Fruit fly (Drosophila melanogaster) S2 (cell line): Measurements from ENCODE around the gene mRpL36.

ENCODE experiments used
- CG8478 ChIP-seq: fragments of >200 bp; optimal IDR thresholded peaks from 2 replicates; lab custom pipeline; 2018
- CTCF ChIP-seq, 2 experiments: fragments of >200 bp; optimal IDR thresholded peaks; 2 replicates each; lab custom pipeline; 2018

DNA sequence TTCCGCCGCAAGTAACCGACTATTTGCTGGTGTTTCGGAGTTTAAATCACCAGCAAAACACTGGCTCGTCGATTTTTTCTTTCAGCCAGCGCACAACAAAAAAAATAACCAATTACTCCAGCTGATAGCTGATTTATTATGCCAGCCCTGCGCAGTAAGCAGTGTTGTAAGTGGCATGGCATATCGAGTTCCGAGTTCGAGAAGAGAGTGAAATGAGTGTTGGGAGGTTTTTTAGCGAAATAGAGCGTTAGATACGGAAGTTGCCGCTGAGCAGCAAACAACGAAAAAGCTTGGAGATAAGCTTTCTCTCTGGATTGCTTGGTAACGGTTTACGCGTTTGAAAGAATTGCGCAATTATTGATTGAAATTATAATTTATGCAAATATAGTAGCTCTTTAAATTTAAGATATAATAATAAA is 33.3 kb downstream of the mRpL36 start, which contains the start of gene CG7565:
- TF ChIP-seq CG8478 (lab: Kevin White, UChicago) (no peak), CTCF (optimal IDR thresholded peaks at IDR 0.05; lab: Kevin White, UChicago) (no peak)
